Worm (Caenorhabditis elegans): Measurements from ENCODE around the gene tbc-11.
A peak's percentile ranks its signal among the peaks of the same experiment; 100 is the strongest.

tbc-11 gene

ce11 chrX:924495-925008, at the start of gene tbc-11, which contains the start of gene pifk-1:
Gene tbc-11 (plus strand): TSS chrX:924958.
Gene pifk-1 (minus strand): TSS chrX:924511.
- TF ChIP-seq snu-23 (GFP tag; optimal IDR thresholded peaks at IDR 0.05), result peak; percentile 65
- peak in 1 of 2 experiments; percentile 37 for TF ChIP-seq mdl-1 (tag; optimal IDR thresholded peaks at IDR 0.05)
- no peak for TF ChIP-seq pqm-1 (tag; optimal IDR thresholded peaks at IDR 0.05)
- TF ChIP-seq ztf-11 (tag; optimal IDR thresholded peaks at IDR 0.05), result no peak
- peak; percentile 41 for TF ChIP-seq nhr-20 (tag; optimal IDR thresholded peaks at IDR 0.05)
- TF ChIP-seq unc-62 (GFP tag; optimal IDR thresholded peaks at IDR 0.05), result no peak
- no peak for TF ChIP-seq nhr-11 (tag; optimal IDR thresholded peaks at IDR 0.05)
- no peak for TF ChIP-seq fkh-4 (tag; optimal IDR thresholded peaks at IDR 0.05; ENCODE audit: borderline replicate concordance)
- TF ChIP-seq C04F5.9 (tag; optimal IDR thresholded peaks at IDR 0.05), result no peak
- TF ChIP-seq nhr-85 (tag), result no peak
- TF ChIP-seq nhr-237 (tag; optimal IDR thresholded peaks at IDR 0.05), result peak; percentile 14
- no peak for TF ChIP-seq hlh-4 (tag; optimal IDR thresholded peaks at IDR 0.05)
- no peak for TF ChIP-seq unc-30 (tag; optimal IDR thresholded peaks at IDR 0.05)
- TF ChIP-seq jun-1 (tag; optimal IDR thresholded peaks at IDR 0.05), result no peak
- no peak for TF ChIP-seq unc-130 (tag; optimal IDR thresholded peaks at IDR 0.05)
- no peak for TF ChIP-seq isw-1 (GFP tag; IDR thresholded peaks at IDR 0.05)
- no peak for TF ChIP-seq alr-1 (tag; optimal IDR thresholded peaks at IDR 0.05; ENCODE audit: borderline replicate concordance)
- TF ChIP-seq sup-37 (GFP tag; optimal IDR thresholded peaks at IDR 0.05), result no peak
- no peak for TF ChIP-seq C34B4.2 (tag; optimal IDR thresholded peaks at IDR 0.05)
- TF ChIP-seq tlp-1 (tag; optimal IDR thresholded peaks at IDR 0.05), result no peak
- TF ChIP-seq pag-3 (tag; optimal IDR thresholded peaks at IDR 0.05; ENCODE audit: borderline replicate concordance, insufficient read depth), result no peak
- TF ChIP-seq ama-1 (optimal IDR thresholded peaks at IDR 0.05), result no peak
- TF ChIP-seq lsy-2 (tag; optimal IDR thresholded peaks at IDR 0.05), result peak in 1 of 2 experiments; percentile 62
- no peak for TF ChIP-seq nhr-12 (tag; optimal IDR thresholded peaks at IDR 0.05)
- no peak for TF ChIP-seq nhr-77 (tag; optimal IDR thresholded peaks at IDR 0.05)
- TF ChIP-seq lin-39 (tag; optimal IDR thresholded peaks at IDR 0.05), result no peak
- TF ChIP-seq lir-3 (tag; optimal IDR thresholded peaks at IDR 0.05; ENCODE audit: poor library complexity), result no peak
- peak; percentile 23 for TF ChIP-seq nhr-90 (tag; optimal IDR thresholded peaks at IDR 0.05; ENCODE audit: poor library complexity)
- no peak for TF ChIP-seq lin-15B (tag; optimal IDR thresholded peaks at IDR 0.05)
- TF ChIP-seq hpl-2 (GFP tag; optimal IDR thresholded peaks at IDR 0.05), result no peak
- no peak for TF ChIP-seq nhr-76 (tag; optimal IDR thresholded peaks at IDR 0.05)
- no peak for TF ChIP-seq ceh-88 (GFP tag; IDR thresholded peaks at IDR 0.05)
- TF ChIP-seq nhr-71 (tag; optimal IDR thresholded peaks at IDR 0.05), result peak; percentile 34
- no peak for TF ChIP-seq Y116A8C.19 (tag; optimal IDR thresholded peaks at IDR 0.05; ENCODE audit: borderline replicate concordance)
- no peak for TF ChIP-seq ceh-8 (GFP tag; optimal IDR thresholded peaks at IDR 0.05)
- peak; percentile 85 for TF ChIP-seq skn-1 (tag; optimal IDR thresholded peaks at IDR 0.05)
- no peak for TF ChIP-seq xbp-1 (tag; optimal IDR thresholded peaks at IDR 0.05)
- TF ChIP-seq dsc-1 (tag; optimal IDR thresholded peaks at IDR 0.05), result no peak
- TF ChIP-seq unc-98 (GFP tag; IDR thresholded peaks at IDR 0.05), result no peak
- TF ChIP-seq F16B12.6 (tag; optimal IDR thresholded peaks at IDR 0.05), result peak; percentile 44
- TF ChIP-seq grh-1 (GFP tag; IDR thresholded peaks at IDR 0.05), result no peak
- peak; percentile 21 for TF ChIP-seq fkh-8 (tag; optimal IDR thresholded peaks at IDR 0.05)
- TF ChIP-seq unc-86 (tag; optimal IDR thresholded peaks at IDR 0.05), result no peak
- no peak for TF ChIP-seq sptf-1 (tag; optimal IDR thresholded peaks at IDR 0.05)
- no peak for TF ChIP-seq elt-2 (tag; optimal IDR thresholded peaks at IDR 0.05)
- peak; percentile 20 for TF ChIP-seq swsn-7 (tag; optimal IDR thresholded peaks at IDR 0.05)
- no peak for TF ChIP-seq hlh-17 (GFP tag; optimal IDR thresholded peaks at IDR 0.05; ENCODE audit: borderline replicate concordance)
- no peak for TF ChIP-seq ztf-4 (tag; optimal IDR thresholded peaks at IDR 0.05)
- no peak for TF ChIP-seq lin-13 (GFP tag; optimal IDR thresholded peaks at IDR 0.05)
- no peak for TF ChIP-seq mef-2 (tag; optimal IDR thresholded peaks at IDR 0.05)
- TF ChIP-seq egl-27 (tag; optimal IDR thresholded peaks at IDR 0.05), result no peak
- TF ChIP-seq egl-13 (tag; optimal IDR thresholded peaks at IDR 0.05), result no peak
- no peak for TF ChIP-seq ces-1 (GFP tag; optimal IDR thresholded peaks at IDR 0.05)
- peak; percentile 64 for TF ChIP-seq mep-1 (tag; optimal IDR thresholded peaks at IDR 0.05)
